Fruit fly (Drosophila melanogaster): ENCODE data around the gene glo.

- TF ChIP-seq EcR (GFP tag; optimal IDR thresholded peaks at IDR 0.05) (no peak), Ets98B (GFP tag; IDR thresholded peaks at IDR 0.05) (no peak)
Measured at dm6 chr3R:11771492-11771891, 47.7 kb downstream of the glo start.

Measured in whole organism, pupa.